Worm (Caenorhabditis elegans) whole organism, late embryonic: ENCODE measurements around the gene T05A7.13.
A peak's percentile ranks its signal among the peaks of the same experiment; 100 is the strongest.

Source experiments
- C08G9.2 ChIP-seq: sonication (generic microtip); optimal IDR thresholded peaks from 2 replicates; lab custom pipeline; 2016; ENCODE audit warnings: mild to moderate bottlenecking, missing genetic modification characterization, moderate library complexity, missing compliant biosample characterization
- F13H6.1 ChIP-seq: sonication (generic microtip); optimal IDR thresholded peaks from 2 replicates; lab custom pipeline; 2016; ENCODE audit warnings: missing genetic modification characterization, missing compliant biosample characterization
- K02D7.2 ChIP-seq: sonication (generic microtip); optimal IDR thresholded peaks from 2 replicates; lab custom pipeline; 2017; ENCODE audit warnings: mild to moderate bottlenecking, missing genetic modification characterization, missing compliant biosample characterization
- Y22D7AL.16 ChIP-seq: sonication (generic microtip); optimal IDR thresholded peaks from 2 replicates; lab custom pipeline; 2016; ENCODE audit warnings: missing genetic modification characterization, missing compliant biosample characterization
- ceh-14 ChIP-seq: sonication (generic microtip); optimal IDR thresholded peaks from 2 replicates; lab custom pipeline; 2016; ENCODE audit warnings: missing genotype, missing genetic modification characterization, missing compliant biosample characterization
- ceh-18 ChIP-seq: sonication (generic microtip); optimal IDR thresholded peaks from 2 replicates; lab custom pipeline; 2016; ENCODE audit warnings: missing genetic modification characterization, missing compliant biosample characterization
- ceh-2 ChIP-seq: sonication (generic microtip); optimal IDR thresholded peaks from 2 replicates; lab custom pipeline; 2016; ENCODE audit warnings: missing genotype, missing genetic modification characterization, missing compliant biosample characterization
- ceh-24 ChIP-seq: sonication (generic microtip); optimal IDR thresholded peaks from 2 replicates; lab custom pipeline; 2016; ENCODE audit warnings: mild to moderate bottlenecking, missing genetic modification characterization, missing compliant biosample characterization
- ceh-31 ChIP-seq: sonication (generic microtip); optimal IDR thresholded peaks from 2 replicates; lab custom pipeline; 2016; ENCODE audit warnings: missing genetic modification characterization, missing compliant biosample characterization
- ceh-45 ChIP-seq: fragments of 200-800 bp; sonication (Bioruptor generic); IDR thresholded peaks from 2 replicates; pipeline ENCODE4 v1.3.6; 2022; ENCODE audit warnings: missing genetic modification reagents, missing genetic modification characterization, missing compliant biosample characterization
- ceh-48 ChIP-seq: sonication (generic microtip); optimal IDR thresholded peaks from 2 replicates; lab custom pipeline; 2016; ENCODE audit warnings: missing genetic modification characterization, inconsistent platforms, missing compliant biosample characterization
- ceh-6 ChIP-seq: fragments of 200-800 bp; sonication (Bioruptor generic); optimal IDR thresholded peaks from 2 replicates; lab custom pipeline; 2018; ENCODE audit warnings: mild to moderate bottlenecking, missing genetic modification characterization, missing compliant biosample characterization
- ceh-9 ChIP-seq: sonication (generic microtip); optimal IDR thresholded peaks from 2 replicates; lab custom pipeline; 2016; ENCODE audit warnings: mild to moderate bottlenecking, missing genetic modification characterization, inconsistent platforms, missing compliant biosample characterization
- che-1 ChIP-seq: sonication (generic microtip); optimal IDR thresholded peaks from 2 replicates; lab custom pipeline; 2016; ENCODE audit warnings: mild to moderate bottlenecking, missing genetic modification characterization, missing compliant biosample characterization
- elt-2 ChIP-seq: sonication (generic microtip); optimal IDR thresholded peaks from 2 replicates; lab custom pipeline; 2016; ENCODE audit warnings: missing genetic modification reagents, missing genetic modification characterization, missing compliant biosample characterization
- elt-4 ChIP-seq: sonication (generic microtip); optimal IDR thresholded peaks from 2 replicates; lab custom pipeline; 2016; ENCODE audit warnings: missing genetic modification characterization, missing compliant biosample characterization
- eyg-1 ChIP-seq: sonication (generic microtip); optimal IDR thresholded peaks from 2 replicates; lab custom pipeline; 2016; ENCODE audit warnings: missing genotype, missing genetic modification characterization, missing compliant biosample characterization
- fax-1 ChIP-seq: sonication (generic microtip); optimal IDR thresholded peaks from 2 replicates; lab custom pipeline; 2016; ENCODE audit warnings: missing genotype, missing genetic modification characterization, missing compliant biosample characterization
- fkh-10 ChIP-seq: fragments of 150-350 bp; optimal IDR thresholded peaks from 2 replicates; lab custom pipeline; 2014; ENCODE audit warnings: missing biosample characterization, missing genetic modification reagents, missing genetic modification characterization
- fkh-6 ChIP-seq: sonication (generic microtip); optimal IDR thresholded peaks from 2 replicates; lab custom pipeline; 2016; ENCODE audit warnings: missing genetic modification characterization, missing compliant biosample characterization
- hlh-13 ChIP-seq: fragments of 200-800 bp; sonication (Bioruptor generic); optimal IDR thresholded peaks from 2 replicates; lab custom pipeline; 2018; ENCODE audit warnings: mild to moderate bottlenecking, missing genetic modification characterization, missing compliant biosample characterization
- hlh-15 ChIP-seq: sonication (generic microtip); optimal IDR thresholded peaks from 2 replicates; lab custom pipeline; 2016; ENCODE audit warnings: missing genetic modification characterization, missing compliant biosample characterization
- hlh-6 ChIP-seq: sonication (generic microtip); optimal IDR thresholded peaks from 2 replicates; lab custom pipeline; 2016; ENCODE audit warnings: missing genotype, missing genetic modification characterization, missing compliant biosample characterization
- hlh-8 ChIP-seq: sonication (generic microtip); optimal IDR thresholded peaks from 2 replicates; lab custom pipeline; 2016; ENCODE audit warnings: missing genotype, missing genetic modification characterization, missing compliant biosample characterization
- lim-6 ChIP-seq: sonication (generic microtip); optimal IDR thresholded peaks from 2 replicates; lab custom pipeline; 2016; ENCODE audit warnings: missing genetic modification characterization, missing compliant biosample characterization
- nhr-232 ChIP-seq: sonication (generic microtip); optimal IDR thresholded peaks from 2 replicates; lab custom pipeline; 2016; ENCODE audit warnings: missing genetic modification characterization, missing compliant biosample characterization
- npax-4 ChIP-seq: sonication (generic microtip); optimal IDR thresholded peaks from 2 replicates; lab custom pipeline; 2016; ENCODE audit warnings: missing genetic modification characterization, missing compliant biosample characterization
- pag-3 ChIP-seq: sonication (generic microtip); optimal IDR thresholded peaks from 2 replicates; lab custom pipeline; 2016; ENCODE audit warnings: missing compliant biosample characterization, missing genetic modification characterization, borderline replicate concordance
- pax-1 ChIP-seq: fragments of 150-350 bp; optimal IDR thresholded peaks from 2 replicates; lab custom pipeline; 2014; ENCODE audit warnings: missing biosample characterization, missing genetic modification characterization
- sox-2 ChIP-seq: fragments of 200-800 bp; sonication (Bioruptor generic); IDR thresholded peaks from 2 replicates; pipeline ENCODE4 v1.3.6; 2022; ENCODE audit warnings: missing genetic modification reagents, missing genetic modification characterization, missing compliant biosample characterization
- syd-9 ChIP-seq: sonication (generic microtip); optimal IDR thresholded peaks from 2 replicates; lab custom pipeline; 2016; ENCODE audit warnings: mild to moderate bottlenecking, missing genetic modification characterization, moderate library complexity, missing compliant biosample characterization
- unc-42 ChIP-seq: sonication (generic microtip); optimal IDR thresholded peaks from 2 replicates; lab custom pipeline; 2016; ENCODE audit warnings: missing genotype, missing genetic modification characterization, missing compliant biosample characterization
- unc-55 ChIP-seq: sonication (generic microtip); optimal IDR thresholded peaks from 2 replicates; lab custom pipeline; 2017; ENCODE audit warnings: missing biosample characterization, missing genetic modification reagents, missing genetic modification characterization

T05A7.13 gene

ce11 chrII:4676241-4676640, 15.1 kb upstream of the T05A7.13 start:
- TF ChIP-seq hlh-6 (tag; lab: Kevin White, UChicago) (no peak), ceh-31 (tag; lab: Kevin White, UChicago) (no peak), unc-55 (GFP tag; lab: Kevin White, UChicago) (peak; percentile 67), Y22D7AL.16 (tag; lab: Kevin White, UChicago) (no peak)

ce11 chrII:4675481-4675880, 14.3 kb upstream of the T05A7.13 start, which contains the start of gene T05A7.3:
T05A7.3 (plus strand) TSS chrII:4675781.
- no peak for TF ChIP-seq ceh-9 (tag; lab: Kevin White, UChicago)
- no peak for TF ChIP-seq fax-1
- no peak for TF ChIP-seq Y22D7AL.16 (tag; lab: Kevin White, UChicago)
- TF ChIP-seq K02D7.2 (tag; lab: Kevin White, UChicago), result no peak
- TF ChIP-seq ceh-18 (tag; lab: Kevin White, UChicago), result no peak
- TF ChIP-seq ceh-48, result no peak
- TF ChIP-seq fkh-10, result no peak
- TF ChIP-seq, all 69 proteins: peak for 0

ce11 chrII:4674188-4674587, 13.0 kb upstream of the T05A7.13 start:
- TF ChIP-seq ceh-45 (GFP tag; lab: Robert Waterston, UW), result no peak
- no peak for TF ChIP-seq che-1 (tag; lab: Kevin White, UChicago)
- peak; percentile 64 for TF ChIP-seq elt-2 (tag; lab: Kevin White, UChicago)

ce11 chrII:4673670-4674069, 12.5 kb upstream of the T05A7.13 start:
- TF ChIP-seq unc-42 (tag; lab: Kevin White, UChicago), result no peak
- no peak for TF ChIP-seq ceh-2 (tag; lab: Kevin White, UChicago)
- TF ChIP-seq pag-3 (tag; lab: Kevin White, UChicago), result no peak
- no peak for TF ChIP-seq eyg-1 (tag; lab: Kevin White, UChicago)
- no peak for TF ChIP-seq fkh-10
- TF ChIP-seq che-1 (tag; lab: Kevin White, UChicago), result no peak
- TF ChIP-seq ceh-14 (tag; lab: Kevin White, UChicago), result no peak
- no peak for TF ChIP-seq ceh-6
- no peak for TF ChIP-seq ceh-45 (GFP tag; lab: Robert Waterston, UW)
- TF ChIP-seq ceh-24 (tag; lab: Kevin White, UChicago), result no peak
- TF ChIP-seq elt-4 (tag; lab: Kevin White, UChicago), result no peak
- TF ChIP-seq syd-9, result no peak
- TF ChIP-seq pax-1 (tag; lab: Kevin White, UChicago), result no peak
- TF ChIP-seq sox-2 (GFP tag; lab: Robert Waterston, UW), result no peak
- TF ChIP-seq hlh-8 (tag; lab: Kevin White, UChicago), result no peak

- TF ChIP-seq unc-55 (GFP tag; lab: Kevin White, UChicago) (no peak), hlh-13 (GFP tag; lab: Kevin White, UChicago) (no peak), F13H6.1 (no peak), nhr-232 (tag; lab: Kevin White, UChicago) (no peak), ceh-2 (tag; lab: Kevin White, UChicago) (no peak), hlh-6 (tag; lab: Kevin White, UChicago) (no peak), C08G9.2 (tag; lab: Kevin White, UChicago) (no peak), hlh-15 (tag; lab: Kevin White, UChicago) (no peak), fkh-10 (no peak), lim-6 (tag; lab: Kevin White, UChicago) (no peak), npax-4 (no peak), fkh-6 (tag; lab: Kevin White, UChicago) (no peak)
These were observed 12.1 kb upstream of the T05A7.13 start for ce11 chrII:4673242-4673641.
